Worm (Caenorhabditis elegans) whole organism, late embryonic: ENCODE data around the gene frpr-3.

ENCODE experiments used
- K02D7.2 ChIP-seq: sonication (generic microtip); optimal IDR thresholded peaks from 2 replicates; lab custom pipeline; 2017; ENCODE audit warnings: mild to moderate bottlenecking, missing genetic modification characterization, missing compliant biosample characterization
- ceh-18 ChIP-seq: sonication (generic microtip); optimal IDR thresholded peaks from 2 replicates; lab custom pipeline; 2016; ENCODE audit warnings: missing genetic modification characterization, missing compliant biosample characterization
- lim-6 ChIP-seq: sonication (generic microtip); optimal IDR thresholded peaks from 2 replicates; lab custom pipeline; 2016; ENCODE audit warnings: missing genetic modification characterization, missing compliant biosample characterization
- pros-1 ChIP-seq: fragments of 150-350 bp; optimal IDR thresholded peaks from 2 replicates; lab custom pipeline; 2014; ENCODE audit warnings: missing biosample characterization, missing genetic modification reagents, missing genetic modification characterization
- tbx-2 ChIP-seq: sonication (generic microtip); optimal IDR thresholded peaks from 2 replicates; lab custom pipeline; 2016; ENCODE audit warnings: missing genetic modification characterization, missing compliant biosample characterization

DNA sequence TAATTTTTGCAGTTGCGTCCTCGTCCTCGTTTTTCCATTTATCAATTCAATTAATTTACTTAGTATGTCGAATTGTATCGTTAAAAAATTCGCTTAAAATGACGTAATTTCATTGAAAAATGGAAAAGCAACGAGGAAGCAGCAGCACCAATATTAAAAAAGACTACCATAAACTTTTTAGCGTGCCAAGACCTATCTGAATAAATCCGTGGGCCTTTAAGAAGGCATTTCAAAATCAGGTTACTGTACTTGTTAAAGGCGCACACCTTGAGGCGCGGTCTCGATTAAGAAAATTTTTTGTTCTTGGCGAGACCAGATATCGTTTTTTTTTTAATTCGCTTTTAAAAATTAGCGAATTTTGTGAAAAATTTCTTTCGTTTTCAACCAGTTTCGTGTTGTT, 2.6 kb downstream of the frpr-3 start:
- no peak for TF ChIP-seq pros-1 (tag; lab: Kevin White, UChicago)
- no peak for TF ChIP-seq tbx-2 (tag; lab: Kevin White, UChicago)
- no peak for TF ChIP-seq ceh-18
- TF ChIP-seq lim-6 (tag; lab: Kevin White, UChicago): no peak
- no peak for TF ChIP-seq K02D7.2
